Fruit fly (Drosophila melanogaster) whole organism, wandering third instar larva: ENCODE measurements around the gene Pi4KIIalpha.
A peak's percentile ranks its signal among the peaks of the same experiment; 100 is the strongest.

ENCODE experiments used
- Abd-B ChIP-seq: fragments of >200 bp; optimal IDR thresholded peaks from 2 replicates; lab custom pipeline; 2017; ENCODE audit warnings: missing biosample characterization, missing genetic modification characterization
- Myc ChIP-seq: fragments of >200 bp; optimal IDR thresholded peaks from 2 replicates; lab custom pipeline; 2017
- N ChIP-seq: fragments of >200 bp; optimal IDR thresholded peaks from 2 replicates; lab custom pipeline; 2018; ENCODE audit warnings: missing biosample characterization, missing external identifiers, missing genetic modification characterization
- Sp1 ChIP-seq: fragments of 200-800 bp; sonication (Bioruptor generic); optimal IDR thresholded peaks from 3 replicates; lab custom pipeline; 2019; ENCODE audit warnings: missing biosample characterization, mild to moderate bottlenecking, missing genetic modification characterization, moderate library complexity
- dl ChIP-seq, 2 experiments: fragments of 175-275, 200-275 bp in 1 of 2; fragments of 200-275 bp in 1 of 2; sonication (Bioruptor generic); optimal IDR thresholded peaks; lab custom pipeline; 2018; ENCODE audit warnings: mild to moderate bottlenecking in 2 of 2, missing biosample characterization in 2 of 2, missing genetic modification characterization in 2 of 2, moderate library complexity in 2 of 2; ENCODE audit not compliant: partially characterized antibody in 2 of 2, insufficient read depth in 1 of 2
- ey ChIP-seq: fragments of 200-800 bp; sonication (Bioruptor generic); optimal IDR thresholded peaks from 2 replicates; lab custom pipeline; 2016; ENCODE audit warnings: missing biosample characterization, missing genetic modification characterization
- psq ChIP-seq: fragments of 200-800 bp; sonication (Bioruptor generic); optimal IDR thresholded peaks from 3 replicates; lab custom pipeline; 2017; ENCODE audit warnings: missing biosample characterization, mild to moderate bottlenecking, missing genetic modification characterization, moderate library complexity
- woc ChIP-seq: sonication (Bioruptor generic); optimal IDR thresholded peaks from 2 replicates; lab custom pipeline; 2016; ENCODE audit warnings: missing biosample characterization, mild to moderate bottlenecking, missing genetic modification characterization

DNA sequence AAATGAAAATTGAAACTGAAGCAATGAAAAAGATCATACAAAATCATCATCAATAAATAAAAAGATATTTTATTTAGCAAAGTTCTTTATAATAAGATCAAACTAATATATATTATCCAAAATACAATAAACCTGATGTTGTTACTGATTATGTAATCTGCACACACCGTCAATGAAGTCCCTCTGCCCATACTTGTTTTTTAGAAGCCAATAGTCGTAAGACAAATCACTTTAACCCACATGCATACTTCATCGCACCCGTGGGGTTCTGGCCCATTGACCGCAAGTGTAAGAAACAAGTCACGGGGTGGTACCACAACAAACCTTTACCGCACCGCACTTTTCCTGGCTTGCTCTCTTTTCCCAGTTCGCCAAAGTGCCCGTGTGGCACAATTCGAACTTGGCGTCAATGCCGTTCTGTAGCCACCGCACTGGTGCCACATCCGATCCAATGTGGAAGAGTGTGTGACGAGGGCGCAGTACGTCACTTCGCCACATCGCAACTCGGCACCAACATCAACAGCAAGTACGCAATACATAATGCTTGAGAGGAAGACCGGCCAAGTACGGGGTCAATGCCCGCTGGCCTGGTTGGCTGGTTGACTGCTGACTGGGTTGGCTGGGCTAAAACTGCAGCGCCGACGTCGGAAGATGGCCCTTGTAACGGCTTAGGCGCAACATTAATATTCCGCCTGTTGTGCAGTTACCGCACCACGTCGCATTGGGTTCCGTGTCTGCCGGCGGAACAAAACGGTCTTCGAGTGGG, 9.6 kb upstream of the Pi4KIIalpha start:
- TF ChIP-seq ey (GFP tag; lab: Kevin White, UChicago) (no peak), woc (GFP tag; lab: Kevin White, UChicago) (peak; percentile 20), Sp1 (GFP tag; lab: Kevin White, UChicago) (peak; percentile 37), psq (GFP tag; lab: Kevin White, UChicago) (no peak), Abd-B (GFP tag; lab: Kevin White, UChicago) (no peak), N (GFP tag; lab: Kevin White, UChicago) (no peak), Myc (no peak), dl (GFP tag; optimal IDR thresholded peaks at IDR 0.05; lab: Kevin White, UChicago; ENCODE audit: insufficient read depth in 1 of 2, partially characterized antibody in 2 of 2) (no peak)
